Worm (Caenorhabditis elegans) whole organism, late embryonic: ENCODE results near the gene adt-1.

ENCODE experiments used
- C08G9.2 ChIP-seq: sonication (generic microtip); optimal IDR thresholded peaks from 2 replicates; lab custom pipeline; 2016; ENCODE audit warnings: mild to moderate bottlenecking, missing genetic modification characterization, moderate library complexity, missing compliant biosample characterization
- F13H6.1 ChIP-seq: sonication (generic microtip); optimal IDR thresholded peaks from 2 replicates; lab custom pipeline; 2016; ENCODE audit warnings: missing genetic modification characterization, missing compliant biosample characterization
- K02D7.2 ChIP-seq: sonication (generic microtip); optimal IDR thresholded peaks from 2 replicates; lab custom pipeline; 2017; ENCODE audit warnings: mild to moderate bottlenecking, missing genetic modification characterization, missing compliant biosample characterization
- K09A11.1 ChIP-seq: sonication (generic microtip); optimal IDR thresholded peaks from 2 replicates; lab custom pipeline; 2017; ENCODE audit warnings: antibody characterized with exemption, mild to moderate bottlenecking, missing genetic modification characterization, missing compliant biosample characterization; ENCODE audit not compliant: insufficient read depth
- Y22D7AL.16 ChIP-seq: sonication (generic microtip); optimal IDR thresholded peaks from 2 replicates; lab custom pipeline; 2016; ENCODE audit warnings: missing genetic modification characterization, missing compliant biosample characterization
- ahr-1 ChIP-seq: sonication (generic microtip); optimal IDR thresholded peaks from 2 replicates; lab custom pipeline; 2016; ENCODE audit warnings: missing genetic modification characterization, missing compliant biosample characterization
- ama-1 ChIP-seq: fragments of 150-350 bp; optimal IDR thresholded peaks from 2 replicates; lab custom pipeline; 2014
- ceh-14 ChIP-seq: sonication (generic microtip); optimal IDR thresholded peaks from 2 replicates; lab custom pipeline; 2016; ENCODE audit warnings: missing genotype, missing genetic modification characterization, missing compliant biosample characterization
- ceh-18 ChIP-seq: sonication (generic microtip); optimal IDR thresholded peaks from 2 replicates; lab custom pipeline; 2016; ENCODE audit warnings: missing genetic modification characterization, missing compliant biosample characterization
- ceh-22 ChIP-seq: sonication (generic microtip); optimal IDR thresholded peaks from 2 replicates; lab custom pipeline; 2017; ENCODE audit warnings: missing biosample characterization, missing genetic modification characterization
- ceh-30 ChIP-seq: fragments of 150-350 bp; optimal IDR thresholded peaks from 2 replicates; lab custom pipeline; 2014; ENCODE audit warnings: missing biosample characterization, missing genetic modification characterization
- ceh-31 ChIP-seq: sonication (generic microtip); optimal IDR thresholded peaks from 2 replicates; lab custom pipeline; 2016; ENCODE audit warnings: missing genetic modification characterization, missing compliant biosample characterization
- ceh-48 ChIP-seq: sonication (generic microtip); optimal IDR thresholded peaks from 2 replicates; lab custom pipeline; 2016; ENCODE audit warnings: missing genetic modification characterization, inconsistent platforms, missing compliant biosample characterization
- che-1 ChIP-seq: sonication (generic microtip); optimal IDR thresholded peaks from 2 replicates; lab custom pipeline; 2016; ENCODE audit warnings: mild to moderate bottlenecking, missing genetic modification characterization, missing compliant biosample characterization
- dmd-4 ChIP-seq: sonication (generic microtip); optimal IDR thresholded peaks from 2 replicates; lab custom pipeline; 2016; ENCODE audit warnings: borderline replicate concordance, missing genetic modification characterization, missing compliant biosample characterization
- dve-1 ChIP-seq: sonication (generic microtip); optimal IDR thresholded peaks from 2 replicates; lab custom pipeline; 2017; ENCODE audit warnings: antibody characterized with exemption, mild to moderate bottlenecking, missing genetic modification characterization, missing compliant biosample characterization
- elt-2 ChIP-seq: sonication (generic microtip); optimal IDR thresholded peaks from 2 replicates; lab custom pipeline; 2016; ENCODE audit warnings: missing genetic modification reagents, missing genetic modification characterization, missing compliant biosample characterization
- ets-4 ChIP-seq: sonication (generic microtip); optimal IDR thresholded peaks from 2 replicates; lab custom pipeline; 2016; ENCODE audit warnings: missing genetic modification characterization, missing compliant biosample characterization
- eyg-1 ChIP-seq: sonication (generic microtip); optimal IDR thresholded peaks from 2 replicates; lab custom pipeline; 2016; ENCODE audit warnings: missing genotype, missing genetic modification characterization, missing compliant biosample characterization
- fkh-6 ChIP-seq: sonication (generic microtip); optimal IDR thresholded peaks from 2 replicates; lab custom pipeline; 2016; ENCODE audit warnings: missing genetic modification characterization, missing compliant biosample characterization
- gmeb-2 ChIP-seq: sonication (generic microtip); optimal IDR thresholded peaks from 2 replicates; lab custom pipeline; 2016; ENCODE audit warnings: missing genetic modification characterization, inconsistent platforms, missing compliant biosample characterization
- hlh-15 ChIP-seq: sonication (generic microtip); optimal IDR thresholded peaks from 2 replicates; lab custom pipeline; 2016; ENCODE audit warnings: missing genetic modification characterization, missing compliant biosample characterization
- hlh-8 ChIP-seq: sonication (generic microtip); optimal IDR thresholded peaks from 2 replicates; lab custom pipeline; 2016; ENCODE audit warnings: missing genotype, missing genetic modification characterization, missing compliant biosample characterization
- lin-11 ChIP-seq: fragments of 200-800 bp; sonication (Bioruptor generic); optimal IDR thresholded peaks from 2 replicates; lab custom pipeline; 2018; ENCODE audit warnings: mild to moderate bottlenecking, missing genetic modification characterization, missing compliant biosample characterization
- nfya-1 ChIP-seq: sonication (generic microtip); optimal IDR thresholded peaks from 2 replicates; lab custom pipeline; 2017; ENCODE audit warnings: missing genetic modification characterization, mild to moderate bottlenecking, missing compliant biosample characterization, antibody characterized with exemption, moderate library complexity
- odd-2 ChIP-seq: sonication (generic microtip); optimal IDR thresholded peaks from 2 replicates; lab custom pipeline; 2017; ENCODE audit warnings: antibody characterized with exemption, mild to moderate bottlenecking, missing genetic modification characterization, missing compliant biosample characterization
- pag-3 ChIP-seq: sonication (generic microtip); optimal IDR thresholded peaks from 2 replicates; lab custom pipeline; 2016; ENCODE audit warnings: missing compliant biosample characterization, missing genetic modification characterization, borderline replicate concordance
- pat-9 ChIP-seq: fragments of 200-800 bp; sonication (Bioruptor generic); optimal IDR thresholded peaks from 2 replicates; lab custom pipeline; 2018; ENCODE audit warnings: mild to moderate bottlenecking, missing genetic modification characterization, moderate library complexity, missing compliant biosample characterization
- pha-2 ChIP-seq: sonication (generic microtip); optimal IDR thresholded peaks from 2 replicates; lab custom pipeline; 2017; ENCODE audit warnings: mild to moderate bottlenecking, missing genetic modification characterization, missing compliant biosample characterization
- pqm-1 ChIP-seq: sonication (generic microtip); optimal IDR thresholded peaks from 2 replicates; lab custom pipeline; 2016; ENCODE audit warnings: missing genetic modification characterization, missing compliant biosample characterization
- rnt-1 ChIP-seq: sonication (generic microtip); optimal IDR thresholded peaks from 2 replicates; lab custom pipeline; 2016; ENCODE audit warnings: missing genetic modification characterization, missing compliant biosample characterization
- sox-4 ChIP-seq: sonication (generic microtip); optimal IDR thresholded peaks from 2 replicates; lab custom pipeline; 2017; ENCODE audit warnings: mild to moderate bottlenecking, missing genetic modification characterization, inconsistent platforms, missing compliant biosample characterization
- syd-9 ChIP-seq: sonication (generic microtip); optimal IDR thresholded peaks from 2 replicates; lab custom pipeline; 2016; ENCODE audit warnings: mild to moderate bottlenecking, missing genetic modification characterization, moderate library complexity, missing compliant biosample characterization
- tbx-2 ChIP-seq: sonication (generic microtip); optimal IDR thresholded peaks from 2 replicates; lab custom pipeline; 2016; ENCODE audit warnings: missing genetic modification characterization, missing compliant biosample characterization
- tbx-7 ChIP-seq: sonication (generic microtip); optimal IDR thresholded peaks from 2 replicates; lab custom pipeline; 2016; ENCODE audit warnings: missing genotype, missing genetic modification characterization, missing compliant biosample characterization
- unc-3 ChIP-seq, 2 experiments: fragments of 200-800 bp in 1 of 2; sonication (Bioruptor generic) in 1 of 2; sonication (generic microtip) in 1 of 2; conservative IDR thresholded peaks in 1 of 2; optimal IDR thresholded peaks in 1 of 2; 2 replicates each; pipeline versions ENCODE4 v1.3.6 to Lab custom; 2016 to 2022; ENCODE audit warnings: missing compliant biosample characterization in 2 of 2, missing genetic modification characterization in 2 of 2, missing genetic modification reagents in 1 of 2
- unc-55 ChIP-seq: sonication (generic microtip); optimal IDR thresholded peaks from 2 replicates; lab custom pipeline; 2017; ENCODE audit warnings: missing biosample characterization, missing genetic modification reagents, missing genetic modification characterization
- zip-5 ChIP-seq: sonication (generic microtip); optimal IDR thresholded peaks from 2 replicates; lab custom pipeline; 2016; ENCODE audit warnings: missing genetic modification characterization, missing compliant biosample characterization

Gene adt-1

DNA sequence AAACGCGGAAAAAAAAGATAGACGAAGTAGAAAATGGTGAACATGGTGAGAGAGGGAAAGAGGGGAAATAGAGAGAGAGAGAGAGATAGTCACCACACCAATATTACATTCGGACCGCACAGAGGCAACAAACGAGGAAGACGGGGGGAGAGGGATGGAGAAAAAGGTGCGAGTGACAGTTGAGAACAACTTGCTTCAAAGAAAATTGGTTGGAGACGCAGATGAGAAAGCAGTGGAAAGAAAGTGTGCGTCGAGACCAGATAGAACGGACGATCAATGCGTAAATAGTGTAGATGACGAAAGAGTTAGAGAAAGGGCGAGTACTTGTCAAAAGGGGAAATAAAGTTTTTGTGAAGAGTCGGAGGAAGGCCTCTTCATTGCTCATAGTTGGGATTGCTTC is 8.2 kb upstream of the adt-1 start (continued):
- no peak for TF ChIP-seq K09A11.1 (tag; lab: Kevin White, UChicago)
- no peak for TF ChIP-seq pqm-1 (tag; lab: Kevin White, UChicago)
- TF ChIP-seq pha-2 (tag; lab: Kevin White, UChicago): peak; percentile 6
- TF ChIP-seq fkh-6 (tag; lab: Kevin White, UChicago): peak; percentile 42
- TF ChIP-seq syd-9 (tag; lab: Kevin White, UChicago): peak; percentile 58
- no peak for TF ChIP-seq tbx-7 (tag; lab: Kevin White, UChicago)
- peak; percentile 4 for TF ChIP-seq ceh-30 (tag; lab: Kevin White, UChicago)
- TF ChIP-seq C08G9.2 (tag; lab: Kevin White, UChicago): peak; percentile 38
- TF ChIP-seq ceh-31 (tag; lab: Kevin White, UChicago): peak; percentile 90
- TF ChIP-seq ceh-48 (tag; lab: Kevin White, UChicago): peak; percentile 52
- no peak for TF ChIP-seq ama-1 (lab: Kevin White, UChicago)
- TF ChIP-seq hlh-8: peak; percentile 56
- no peak for TF ChIP-seq unc-3 (GFP tag; conservative IDR thresholded peaks at IDR 0.05; lab: Robert Waterston, UW)
- TF ChIP-seq unc-3 (tag; optimal IDR thresholded peaks at IDR 0.05; lab: Kevin White, UChicago): no peak
- TF ChIP-seq, all 69 proteins: peak for 32

DNA sequence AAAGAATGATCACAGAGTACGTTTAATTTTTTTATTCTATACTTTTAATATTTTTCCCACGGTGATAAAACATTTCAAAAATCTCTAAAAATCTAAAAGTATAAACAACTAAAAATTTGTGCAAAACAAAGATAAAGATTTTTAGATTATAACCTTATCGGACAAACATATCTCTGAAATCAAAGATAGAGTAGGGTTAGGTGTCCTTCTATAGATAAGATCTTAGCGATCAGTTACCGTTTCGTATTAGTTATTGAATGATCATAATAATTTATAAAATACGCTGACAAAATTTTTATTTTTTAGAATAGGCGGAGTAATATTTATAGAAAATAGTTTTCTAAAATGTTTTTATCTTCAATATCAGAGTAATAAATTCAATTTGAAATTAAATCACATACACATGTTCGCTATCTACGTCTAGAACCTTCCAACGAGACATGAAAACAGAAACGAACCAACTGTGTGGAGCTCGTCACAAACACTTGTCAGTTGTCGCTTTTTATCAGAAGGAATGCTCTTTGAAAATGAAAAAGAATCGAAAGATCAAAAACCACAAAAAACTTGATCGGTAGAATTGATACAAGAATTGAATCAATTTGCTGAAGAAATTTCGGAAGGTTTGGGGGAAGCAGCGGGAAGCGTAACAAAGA is 6.9 kb upstream of the adt-1 start:
- TF ChIP-seq syd-9 (tag; lab: Kevin White, UChicago): no peak
- no peak for TF ChIP-seq ceh-22 (tag; lab: Kevin White, UChicago)
- no peak for TF ChIP-seq ahr-1
- no peak for TF ChIP-seq hlh-8
- TF ChIP-seq elt-2 (tag; lab: Kevin White, UChicago): peak; percentile 89
- TF ChIP-seq unc-55 (GFP tag; lab: Kevin White, UChicago): peak; percentile 38
- peak; percentile 7 for TF ChIP-seq ceh-18 (tag; lab: Kevin White, UChicago)
- TF ChIP-seq rnt-1 (tag; lab: Kevin White, UChicago): peak; percentile 53
- TF ChIP-seq ceh-30 (tag; lab: Kevin White, UChicago): no peak
- TF ChIP-seq, all 69 proteins: peak for 4

- no peak for TF ChIP-seq pat-9 (tag; lab: Kevin White, UChicago)
- no peak for TF ChIP-seq dmd-4 (tag; lab: Kevin White, UChicago)
- no peak for TF ChIP-seq ama-1 (lab: Kevin White, UChicago)
- TF ChIP-seq pag-3: no peak
- TF ChIP-seq elt-2 (tag; lab: Kevin White, UChicago): no peak
- TF ChIP-seq ets-4 (tag; lab: Kevin White, UChicago): no peak
- TF ChIP-seq Y22D7AL.16 (tag; lab: Kevin White, UChicago): no peak
- TF ChIP-seq odd-2 (tag; lab: Kevin White, UChicago): no peak
- TF ChIP-seq unc-3 (GFP tag; conservative IDR thresholded peaks at IDR 0.05; lab: Robert Waterston, UW): no peak
- TF ChIP-seq unc-3 (tag; optimal IDR thresholded peaks at IDR 0.05; lab: Kevin White, UChicago): no peak
- no peak for TF ChIP-seq ceh-31 (tag; lab: Kevin White, UChicago)
- no peak for TF ChIP-seq K02D7.2 (tag; lab: Kevin White, UChicago)
- no peak for TF ChIP-seq dve-1 (tag; lab: Kevin White, UChicago)
- no peak for TF ChIP-seq tbx-7 (tag; lab: Kevin White, UChicago)
Observed at ce11 chrX:12677113-12677512, 1.5 kb upstream of the adt-1 start.

- TF ChIP-seq tbx-2 (tag; lab: Kevin White, UChicago) (no peak), che-1 (tag; lab: Kevin White, UChicago) (no peak), K02D7.2 (tag; lab: Kevin White, UChicago) (no peak), syd-9 (tag; lab: Kevin White, UChicago) (no peak), hlh-15 (tag; lab: Kevin White, UChicago) (no peak), zip-5 (tag; lab: Kevin White, UChicago) (no peak), gmeb-2 (tag; lab: Kevin White, UChicago) (no peak), unc-3 (GFP tag; conservative IDR thresholded peaks at IDR 0.05; lab: Robert Waterston, UW) (no peak), unc-3 (tag; optimal IDR thresholded peaks at IDR 0.05; lab: Kevin White, UChicago) (no peak), ceh-14 (tag; lab: Kevin White, UChicago) (no peak), ceh-18 (tag; lab: Kevin White, UChicago) (no peak), lin-11 (no peak), nfya-1 (tag; lab: Kevin White, UChicago) (no peak), dmd-4 (tag; lab: Kevin White, UChicago) (no peak), F13H6.1 (tag; lab: Kevin White, UChicago) (no peak), pqm-1 (tag; lab: Kevin White, UChicago) (no peak), tbx-7 (tag; lab: Kevin White, UChicago) (no peak), sox-4 (tag; lab: Kevin White, UChicago) (no peak), eyg-1 (tag; lab: Kevin White, UChicago) (no peak)
Observed at ce11 chrX:12679603-12680002, 971 bp downstream of the adt-1 start.
